Fruit fly (Drosophila melanogaster): ENCODE measurements around the gene out.
A peak's percentile ranks its signal among the peaks of the same experiment; 100 is the strongest.

Gene out

DNA sequence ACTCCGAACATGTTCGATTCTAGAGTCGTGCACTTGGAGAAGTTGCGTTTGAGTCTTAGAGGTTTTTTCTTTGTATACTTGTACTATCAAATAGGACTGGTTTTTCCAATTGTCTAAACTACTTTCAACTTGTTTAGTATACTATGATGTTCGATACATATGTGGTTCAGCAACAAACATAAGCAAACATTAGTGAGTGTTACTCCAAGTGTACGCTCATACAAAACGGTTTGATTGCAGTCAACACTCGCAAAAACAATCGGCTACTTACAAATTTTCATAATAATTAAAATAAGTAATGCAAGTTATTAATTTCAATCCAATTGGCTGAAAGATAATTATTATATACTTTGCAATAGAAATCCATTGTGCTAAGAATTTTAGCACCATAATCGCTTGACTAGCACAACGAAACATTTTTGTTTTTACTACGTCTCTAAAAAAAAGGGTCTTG lies 39.5 kb upstream of the out start (continued):
- TF ChIP-seq zfh1 (GFP tag; IDR thresholded peaks at IDR 0.05) (0 out of 3 replicates have a peak, but pooled peaks have one; percentile 20), Neu2 (GFP tag; optimal IDR thresholded peaks at IDR 0.05; ENCODE audit: borderline replicate concordance) (no peak), nerfin-1 (tag; optimal IDR thresholded peaks at IDR 0.05) (no peak), dm (GFP tag; optimal IDR thresholded peaks at IDR 0.05) (no peak), Hr78 (GFP tag; optimal IDR thresholded peaks at IDR 0.05) (no peak), psq (GFP tag; optimal IDR thresholded peaks at IDR 0.05) (no peak), HLH54F (GFP tag; optimal IDR thresholded peaks at IDR 0.05) (peak; percentile 4), CG9817 (tag; optimal IDR thresholded peaks at IDR 0.05) (peak; percentile 10), Gsc (GFP tag; IDR thresholded peaks at IDR 0.05) (no peak), kay (GFP tag; optimal IDR thresholded peaks at IDR 0.05) (peak; percentile 25), NfI (GFP tag; optimal IDR thresholded peaks at IDR 0.05) (peak; percentile 50), sens (GFP tag) (peak; percentile 90), Fer1 (GFP tag; optimal IDR thresholded peaks at IDR 0.05) (peak; percentile 42), CHES-1-like (GFP tag; optimal IDR thresholded peaks at IDR 0.05) (peak; percentile 22), PHDP (tag; optimal IDR thresholded peaks at IDR 0.05) (peak; percentile 52), twi (tag; optimal IDR thresholded peaks at IDR 0.05) (no peak), BtbVII (GFP tag; optimal IDR thresholded peaks at IDR 0.05) (no peak), CG8944 (GFP tag; optimal IDR thresholded peaks at IDR 0.05) (peak; percentile 3), trem (tag; optimal IDR thresholded peaks at IDR 0.05) (peak; percentile 3)

DNA sequence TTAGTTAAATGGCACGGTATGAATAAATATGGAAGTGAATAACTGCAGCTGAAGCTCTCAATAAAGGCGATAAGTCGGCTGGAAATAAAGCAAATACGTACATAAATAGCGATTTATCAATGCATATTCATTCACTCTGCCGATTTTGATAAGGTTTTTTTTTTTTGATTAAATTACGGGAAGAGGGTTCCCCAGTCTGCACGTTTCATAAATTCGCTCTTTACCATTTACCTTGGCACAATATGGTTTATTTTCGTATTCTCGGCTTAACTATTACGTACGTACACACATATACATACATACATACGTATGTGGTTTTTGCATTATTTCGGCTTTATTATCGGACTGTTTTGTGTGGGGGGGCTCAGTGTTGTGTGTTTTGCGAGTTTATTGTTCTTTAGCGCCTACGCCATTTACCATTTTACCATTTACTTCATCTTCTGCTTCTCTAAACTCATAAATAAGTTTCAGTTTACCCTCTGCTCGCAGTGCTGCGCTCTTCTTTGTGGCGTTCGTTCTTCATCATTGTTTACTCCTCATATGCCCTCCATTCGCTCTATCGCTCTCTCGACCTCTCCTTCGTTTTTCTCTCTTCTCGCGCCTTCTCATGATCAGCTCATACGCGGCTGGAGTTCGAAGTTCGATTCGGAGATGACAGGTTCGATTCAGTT lies 39.0 kb upstream of the out start:
- TF ChIP-seq yki (optimal IDR thresholded peaks at IDR 0.05) (peak; percentile 49), pita (GFP tag; optimal IDR thresholded peaks at IDR 0.05) (no peak), sr (GFP tag; IDR thresholded peaks at IDR 0.05) (peak; percentile 31; the same call in 1 of the 3 replicates), chinmo (GFP tag; IDR thresholded peaks at IDR 0.05; ENCODE audit: partially characterized antibody) (peak; percentile 61; the same call in 1 of the 4 replicates), Med (GFP tag) (peak; percentile 58), chm (GFP tag; IDR thresholded peaks at IDR 0.05) (peak; percentile 12; the same call in 1 of the 2 replicates), Trl (optimal IDR thresholded peaks at IDR 0.05) (peak; percentile 89 to 91), Trl (GFP tag; optimal IDR thresholded peaks at IDR 0.05) (no peak), CG11456 (GFP tag; IDR thresholded peaks at IDR 0.05) (no peak), CG14050 (GFP tag; IDR thresholded peaks at IDR 0.05) (no peak), kni (GFP tag; optimal IDR thresholded peaks at IDR 0.05) (peak; percentile 32), crol (GFP tag; IDR thresholded peaks at IDR 0.05) (peak; percentile 10; the same call in 1 of the 2 replicates), CG3726 (GFP tag; IDR thresholded peaks at IDR 0.05) (no peak), Ravus (GFP tag; IDR thresholded peaks at IDR 0.05) (no peak), sens (GFP tag) (peak; percentile 39), psq (GFP tag; optimal IDR thresholded peaks at IDR 0.05) (peak; percentile 54), Taf1 (GFP tag; IDR thresholded peaks at IDR 0.05) (no peak), Fer3 (tag; optimal IDR thresholded peaks at IDR 0.05) (no peak), CG32532 (GFP tag; IDR thresholded peaks at IDR 0.05) (peak; percentile 25; the same call in 1 of the 2 replicates), Scr (GFP tag; IDR thresholded peaks at IDR 0.05; ENCODE audit: partially characterized antibody) (0 out of 2 replicates have a peak, but pooled peaks have one; percentile 4), dysf (GFP tag; IDR thresholded peaks at IDR 0.05) (no peak)

DNA sequence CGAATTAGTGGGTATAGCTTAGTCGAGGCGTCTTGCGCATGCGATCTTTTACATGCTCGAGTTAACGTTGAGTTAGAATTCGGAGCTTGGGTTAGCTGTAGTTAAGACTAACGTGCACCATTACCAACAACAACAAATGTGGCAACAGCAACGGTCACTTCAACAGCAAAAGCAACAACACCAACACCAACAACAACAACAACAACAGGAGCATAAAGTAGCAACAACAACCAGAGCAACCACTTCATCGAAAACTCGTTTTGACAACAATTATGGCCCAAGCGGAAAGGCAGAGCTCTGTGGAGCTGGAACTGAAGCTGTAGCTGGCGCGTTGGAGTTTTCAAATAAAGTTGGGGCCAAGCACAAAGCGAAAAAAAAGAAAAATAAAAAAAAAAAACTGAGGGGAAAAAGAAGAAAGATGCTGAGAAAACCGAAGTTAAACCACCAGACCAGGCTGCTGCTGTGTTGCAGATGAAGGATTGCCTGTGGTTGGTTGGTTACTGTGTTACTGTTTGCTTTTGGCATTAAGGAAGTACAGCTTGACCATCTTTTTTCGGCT lies 37.1 kb upstream of the out start:
- TF ChIP-seq D19B (GFP tag; optimal IDR thresholded peaks at IDR 0.05) (no peak), sqz (GFP tag; optimal IDR thresholded peaks at IDR 0.05) (peak; percentile 29), bsh (GFP tag; optimal IDR thresholded peaks at IDR 0.05) (peak in 1 of 2 experiments; percentile 37), nom (GFP tag; optimal IDR thresholded peaks at IDR 0.05) (peak; percentile 82), CG1024 (GFP tag; IDR thresholded peaks at IDR 0.05) (no peak), CG6791 (GFP tag; IDR thresholded peaks at IDR 0.05; ENCODE audit: partially characterized antibody) (no peak), CG12155 (GFP tag; optimal IDR thresholded peaks at IDR 0.05) (no peak), CG17359 (tag; optimal IDR thresholded peaks at IDR 0.05) (peak; percentile 13), CG5180 (GFP tag; optimal IDR thresholded peaks at IDR 0.05) (peak; percentile 44), CG1792 (GFP tag; optimal IDR thresholded peaks at IDR 0.05) (no peak), Doc2 (GFP tag; IDR thresholded peaks at IDR 0.05) (no peak)

Data from whole organism, embryonic.